Fruit fly (Drosophila melanogaster) Kc167 (cell line): ENCODE data around the gene Cerk.

Experiments used
- Sin3A ChIP-seq: fragments of >200 bp; optimal IDR thresholded peaks from 2 replicates; lab custom pipeline; 2018; ENCODE audit warnings: missing external identifiers
- h ChIP-seq: fragments of >200 bp; optimal IDR thresholded peaks from 3 replicates; lab custom pipeline; 2018; ENCODE audit warnings: missing external identifiers
- insv ChIP-seq: fragments of >200 bp; optimal IDR thresholded peaks from 3 replicates; lab custom pipeline; 2018; ENCODE audit warnings: missing external identifiers
- psq ChIP-seq: fragments of >200 bp; optimal IDR thresholded peaks from 2 replicates; lab custom pipeline; 2017; ENCODE audit warnings: missing external identifiers

- TF ChIP-seq h (lab: Kevin White, UChicago) (no peak), Sin3A (no peak), psq (no peak), insv (lab: Kevin White, UChicago) (no peak)
Observed at dm6 chr3R:5354373-5355134, 13.6 kb downstream of the Cerk start, which contains the start of the genes CG11999 and CG1161.
